Worm (Caenorhabditis elegans) whole organism, L3 larva: ENCODE results near the gene mans-4.

Experiments
- R02D3.7 ChIP-seq: fragments of 150-350 bp; optimal IDR thresholded peaks from 2 replicates; lab custom pipeline; 2014; ENCODE audit warnings: missing biosample characterization, missing genetic modification characterization
- ama-1 ChIP-seq: fragments of 150-350 bp; optimal IDR thresholded peaks from 2 replicates; lab custom pipeline; 2018
- nhr-11 ChIP-seq: fragments of 150-350 bp; optimal IDR thresholded peaks from 2 replicates; lab custom pipeline; 2014; ENCODE audit warnings: missing biosample characterization, missing genetic modification characterization
- nhr-237 ChIP-seq: fragments of 150-350 bp; optimal IDR thresholded peaks from 2 replicates; lab custom pipeline; 2014; ENCODE audit warnings: missing biosample characterization, missing genetic modification characterization
- nhr-25 ChIP-seq: sonication (generic microtip); optimal IDR thresholded peaks from 2 replicates; lab custom pipeline; 2017; ENCODE audit warnings: missing biosample characterization, missing genetic modification characterization
- pqm-1 ChIP-seq: fragments of 150-350 bp; optimal IDR thresholded peaks from 2 replicates; lab custom pipeline; 2017; ENCODE audit warnings: missing biosample characterization, missing genetic modification characterization, inconsistent platforms
- unc-39 ChIP-seq: sonication (generic microtip); optimal IDR thresholded peaks from 4 replicates; lab custom pipeline; 2017; ENCODE audit warnings: missing biosample characterization, missing genetic modification characterization

ce11 chrIV:9045252-9045651 is 33.1 kb downstream of the mans-4 start, which contains the start of gene Y73F4A.1:
- TF ChIP-seq ama-1 (lab: Kevin White, UChicago) (no peak), unc-39 (tag; lab: Kevin White, UChicago) (no peak), nhr-25 (no peak), R02D3.7 (tag; lab: Kevin White, UChicago) (no peak), nhr-237 (tag; lab: Kevin White, UChicago) (no peak), pqm-1 (tag; lab: Kevin White, UChicago) (no peak), nhr-11 (tag; lab: Kevin White, UChicago) (no peak)
